Worm (Caenorhabditis elegans): ENCODE data around the gene C35D10.5.

Gene C35D10.5

ce11 chrIII:4830207-4830606, 31.9 kb upstream of the C35D10.5 start, which contains the start of gene nspd-9:
Gene nspd-9 (minus strand): TSS chrIII:4830307.
- no peak for TF ChIP-seq ceh-82 (tag; optimal IDR thresholded peaks at IDR 0.05)
- no peak for TF ChIP-seq mab-9 (GFP tag; IDR thresholded peaks at IDR 0.05)
- no peak for TF ChIP-seq xbp-1 (tag; optimal IDR thresholded peaks at IDR 0.05)
- no peak for TF ChIP-seq zip-4 (GFP tag; optimal IDR thresholded peaks at IDR 0.05)
- no peak for TF ChIP-seq nhr-47 (tag; optimal IDR thresholded peaks at IDR 0.05)

- TF ChIP-seq C16A3.4 (tag; optimal IDR thresholded peaks at IDR 0.05), result no peak
- TF ChIP-seq irx-1 (tag; optimal IDR thresholded peaks at IDR 0.05), result no peak
- no peak for TF ChIP-seq mep-1 (tag; optimal IDR thresholded peaks at IDR 0.05)
- TF ChIP-seq ces-1 (GFP tag; optimal IDR thresholded peaks at IDR 0.05), result no peak
- no peak for TF ChIP-seq hlh-4 (tag; optimal IDR thresholded peaks at IDR 0.05)
- TF ChIP-seq sox-4 (tag; optimal IDR thresholded peaks at IDR 0.05), result no peak
- TF ChIP-seq zip-4 (GFP tag; optimal IDR thresholded peaks at IDR 0.05), result no peak
- TF ChIP-seq sptf-1 (tag; optimal IDR thresholded peaks at IDR 0.05), result no peak
- no peak for TF ChIP-seq ztf-4 (tag; optimal IDR thresholded peaks at IDR 0.05)
- no peak for TF ChIP-seq ama-1 (optimal IDR thresholded peaks at IDR 0.05)
Measured at ce11 chrIII:4837429-4837828, 24.7 kb upstream of the C35D10.5 start, which contains the start of the genes acbp-7 and F26A1.19. Gene acbp-7 (plus strand): TSS chrIII:4837729. Gene F26A1.19 (plus strand): TSS chrIII:4837731.

DNA sequence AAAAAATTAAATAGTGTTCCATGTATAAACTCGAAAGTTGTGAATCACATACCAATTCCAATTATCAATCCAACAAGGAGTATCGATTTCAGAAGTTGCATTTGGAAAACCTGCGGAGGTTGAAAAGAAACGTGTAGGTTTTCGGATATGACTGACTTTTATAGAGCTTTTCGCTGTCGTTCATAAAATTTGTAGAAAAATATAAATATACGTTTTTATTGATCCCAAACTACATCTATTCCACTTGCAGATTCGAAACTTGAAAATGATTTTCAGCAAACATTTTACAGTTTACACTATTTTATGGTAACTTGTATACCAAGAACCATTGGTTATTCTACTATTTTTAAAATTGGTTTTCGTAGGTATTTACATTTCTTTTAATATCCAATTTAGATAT, 20.0 kb upstream of the C35D10.5 start, which contains the start of gene clec-156:
Gene clec-156 (minus strand): TSS at position 101 of the 400 bp plus-strand sequence.
- TF ChIP-seq nhr-47 (tag; optimal IDR thresholded peaks at IDR 0.05) (no peak), ceh-82 (tag; optimal IDR thresholded peaks at IDR 0.05) (no peak), isw-1 (GFP tag; IDR thresholded peaks at IDR 0.05) (no peak), fkh-4 (tag; optimal IDR thresholded peaks at IDR 0.05; ENCODE audit: borderline replicate concordance) (no peak), unc-62 (GFP tag; optimal IDR thresholded peaks at IDR 0.05) (no peak), dsc-1 (tag; optimal IDR thresholded peaks at IDR 0.05) (no peak), elt-3 (tag; optimal IDR thresholded peaks at IDR 0.05) (no peak)

DNA sequence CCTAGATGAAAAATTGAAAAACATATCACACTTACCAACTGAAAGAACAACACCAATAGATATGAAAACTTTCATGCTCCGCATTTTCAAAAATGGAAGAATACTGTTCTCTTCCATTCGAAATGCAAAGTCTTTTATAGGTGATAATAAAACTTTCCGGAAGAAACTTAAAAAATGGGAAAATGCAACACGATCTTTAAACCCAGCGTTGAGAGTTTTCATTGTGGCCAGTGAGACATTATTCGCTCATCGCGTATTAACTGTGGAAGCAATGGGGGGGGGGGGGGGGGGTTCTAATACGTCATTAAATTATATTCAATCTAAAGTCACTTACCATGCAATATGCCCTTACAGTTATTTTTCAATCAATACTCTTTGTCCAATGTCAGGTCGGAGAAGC, 17.8 kb upstream of the C35D10.5 start, which contains the start of the genes clec-157 and fkh-5:
Gene clec-157 (minus strand): TSS at position 101 of the 400 bp plus-strand sequence.
Gene fkh-5 (plus strand): TSS at position 336 of the 400 bp plus-strand sequence.
- TF ChIP-seq tlp-1 (tag; optimal IDR thresholded peaks at IDR 0.05) (no peak), nhr-237 (tag; optimal IDR thresholded peaks at IDR 0.05) (no peak), C04F5.9 (tag; optimal IDR thresholded peaks at IDR 0.05) (no peak), pax-3 (tag; optimal IDR thresholded peaks at IDR 0.05) (no peak), ces-1 (GFP tag; optimal IDR thresholded peaks at IDR 0.05) (no peak), nhr-20 (tag; optimal IDR thresholded peaks at IDR 0.05) (no peak), zip-4 (GFP tag; optimal IDR thresholded peaks at IDR 0.05) (no peak), elt-3 (tag; optimal IDR thresholded peaks at IDR 0.05) (no peak), unc-62 (GFP tag; optimal IDR thresholded peaks at IDR 0.05) (no peak), pag-3 (tag; optimal IDR thresholded peaks at IDR 0.05; ENCODE audit: borderline replicate concordance, insufficient read depth) (no peak)

DNA sequence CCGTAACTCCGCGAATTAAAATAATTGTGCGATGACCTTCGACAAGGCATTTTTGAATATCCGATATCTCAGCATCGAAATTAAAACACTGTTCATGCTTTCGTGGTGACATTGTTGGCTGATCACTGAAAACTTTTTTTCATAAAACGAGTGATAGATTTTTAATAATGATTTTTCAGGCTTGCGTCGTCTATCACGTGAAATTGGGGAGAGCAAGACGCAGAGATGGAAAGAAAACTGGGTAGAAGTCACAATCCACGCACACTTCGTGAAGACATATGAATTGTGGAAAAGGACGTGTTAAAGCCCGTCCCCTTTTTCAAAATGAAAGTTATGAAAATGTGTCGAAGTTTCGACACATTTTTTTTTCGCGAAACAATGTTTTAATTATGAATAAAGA, 12.4 kb upstream of the C35D10.5 start, which contains the start of gene nonu-1:
Gene nonu-1 (minus strand): TSS at position 169 of the 400 bp plus-strand sequence.
- TF ChIP-seq elt-3 (tag; optimal IDR thresholded peaks at IDR 0.05) (no peak), sptf-1 (tag; optimal IDR thresholded peaks at IDR 0.05) (no peak), egl-27 (tag; optimal IDR thresholded peaks at IDR 0.05) (no peak), zag-1 (tag; optimal IDR thresholded peaks at IDR 0.05) (no peak), ztf-11 (tag; optimal IDR thresholded peaks at IDR 0.05) (no peak), Y116A8C.19 (tag; optimal IDR thresholded peaks at IDR 0.05; ENCODE audit: borderline replicate concordance) (no peak), vab-15 (tag; optimal IDR thresholded peaks at IDR 0.05) (no peak), hlh-4 (tag; optimal IDR thresholded peaks at IDR 0.05) (no peak), fkh-10 (GFP tag; optimal IDR thresholded peaks at IDR 0.05) (no peak), ceh-90 (tag; optimal IDR thresholded peaks at IDR 0.05) (no peak), unc-130 (tag; optimal IDR thresholded peaks at IDR 0.05) (no peak), skn-1 (tag; optimal IDR thresholded peaks at IDR 0.05) (no peak), nhr-90 (tag; optimal IDR thresholded peaks at IDR 0.05; ENCODE audit: poor library complexity) (no peak), ztf-4 (tag; optimal IDR thresholded peaks at IDR 0.05) (no peak), nhr-85 (tag) (no peak), xbp-1 (tag; optimal IDR thresholded peaks at IDR 0.05) (no peak), fkh-4 (tag; optimal IDR thresholded peaks at IDR 0.05; ENCODE audit: borderline replicate concordance) (peak; percentile 0), pqm-1 (tag; optimal IDR thresholded peaks at IDR 0.05) (no peak), nhr-84 (tag; optimal IDR thresholded peaks at IDR 0.05) (no peak), ces-1 (GFP tag; optimal IDR thresholded peaks at IDR 0.05) (no peak), swsn-7 (tag; optimal IDR thresholded peaks at IDR 0.05) (no peak), nhr-237 (tag; optimal IDR thresholded peaks at IDR 0.05) (no peak), ceh-8 (GFP tag; optimal IDR thresholded peaks at IDR 0.05) (no peak), alr-1 (tag; optimal IDR thresholded peaks at IDR 0.05; ENCODE audit: borderline replicate concordance) (peak; percentile 8), pax-3 (tag; optimal IDR thresholded peaks at IDR 0.05) (no peak), isw-1 (GFP tag; IDR thresholded peaks at IDR 0.05) (no peak), sox-4 (tag; optimal IDR thresholded peaks at IDR 0.05) (no peak), rnt-1 (tag; optimal IDR thresholded peaks at IDR 0.05) (peak; percentile 13)

Data from whole organism, L1 larva.